Worm (Caenorhabditis elegans) whole organism, early embryonic: Measurements from ENCODE around the gene wrt-1.

Experiments used
- B0310.2 ChIP-seq: sonication (generic microtip); optimal IDR thresholded peaks from 2 replicates; lab custom pipeline; 2016; ENCODE audit warnings: mild to moderate bottlenecking, missing genetic modification characterization, missing compliant biosample characterization
- F13C5.2 ChIP-seq: sonication (generic microtip); optimal IDR thresholded peaks from 2 replicates; lab custom pipeline; 2017; ENCODE audit warnings: mild to moderate bottlenecking, missing genetic modification characterization, inconsistent platforms, missing compliant biosample characterization
- aly-1 ChIP-seq: sonication (generic microtip); optimal IDR thresholded peaks from 2 replicates; lab custom pipeline; 2016; ENCODE audit warnings: missing genetic modification characterization, missing compliant biosample characterization
- ama-1 ChIP-seq: fragments of 150-350 bp; optimal IDR thresholded peaks from 2 replicates; lab custom pipeline; 2014
- ceh-13 ChIP-seq: fragments of 200-800 bp; sonication (Bioruptor generic); optimal IDR thresholded peaks from 2 replicates; lab custom pipeline; 2018; ENCODE audit warnings: mild to moderate bottlenecking, missing genetic modification characterization, missing compliant biosample characterization
- ceh-36 ChIP-seq: sonication (generic microtip); optimal IDR thresholded peaks from 2 replicates; lab custom pipeline; 2016; ENCODE audit warnings: missing genetic modification characterization, inconsistent platforms, missing compliant biosample characterization
- ets-7 ChIP-seq: sonication (generic microtip); optimal IDR thresholded peaks from 2 replicates; lab custom pipeline; 2016; ENCODE audit warnings: missing genotype, missing genetic modification characterization, missing compliant biosample characterization
- flt-1 ChIP-seq: fragments of 200-800 bp; sonication (Bioruptor generic); IDR thresholded peaks from 2 replicates; pipeline ENCODE4 v1.3.6; 2022; ENCODE audit warnings: missing genetic modification characterization, missing compliant biosample characterization
- hmbx-1 ChIP-seq: sonication (generic microtip); optimal IDR thresholded peaks from 2 replicates; lab custom pipeline; 2016; ENCODE audit warnings: mild to moderate bottlenecking, missing genetic modification characterization, missing compliant biosample characterization
- hmg-4 ChIP-seq: fragments of 200-800 bp; sonication (Bioruptor generic); optimal IDR thresholded peaks from 2 replicates; lab custom pipeline; 2018; ENCODE audit warnings: mild to moderate bottlenecking, missing genetic modification characterization, missing compliant biosample characterization
- hnd-1 ChIP-seq: sonication (generic microtip); optimal IDR thresholded peaks from 2 replicates; lab custom pipeline; 2016; ENCODE audit warnings: missing genetic modification characterization, missing compliant biosample characterization
- pes-1 ChIP-seq: fragments of 200-800 bp; sonication (Bioruptor generic); IDR thresholded peaks from 2 replicates; pipeline ENCODE4 v1.3.6; 2022; ENCODE audit warnings: missing genetic modification reagents, missing genetic modification characterization, missing compliant biosample characterization
- scrt-1 ChIP-seq: fragments of 200-800 bp; sonication (Bioruptor generic); IDR thresholded peaks from 2 replicates; pipeline ENCODE4 v1.3.6; 2022; ENCODE audit warnings: missing genetic modification characterization, missing compliant biosample characterization
- sea-1 ChIP-seq: fragments of 200-800 bp; sonication (Bioruptor generic); conservative IDR thresholded peaks from 2 replicates; pipeline ENCODE4 v1.3.6; 2022; ENCODE audit warnings: missing genetic modification characterization, missing compliant biosample characterization
- tbx-11 ChIP-seq: fragments of 200-800 bp; sonication (Bioruptor generic); IDR thresholded peaks from 2 replicates; pipeline ENCODE4 v1.3.6; 2022; ENCODE audit warnings: missing genetic modification characterization, missing compliant biosample characterization
- tbx-37 ChIP-seq: fragments of 200-800 bp; sonication (Bioruptor generic); conservative IDR thresholded peaks from 2 replicates; pipeline ENCODE4 v1.3.6; 2022; ENCODE audit warnings: missing genetic modification reagents, missing genetic modification characterization, missing compliant biosample characterization
- tra-4 ChIP-seq: sonication (generic microtip); optimal IDR thresholded peaks from 2 replicates; lab custom pipeline; 2017; ENCODE audit warnings: missing genetic modification characterization, missing compliant biosample characterization

Gene wrt-1

DNA sequence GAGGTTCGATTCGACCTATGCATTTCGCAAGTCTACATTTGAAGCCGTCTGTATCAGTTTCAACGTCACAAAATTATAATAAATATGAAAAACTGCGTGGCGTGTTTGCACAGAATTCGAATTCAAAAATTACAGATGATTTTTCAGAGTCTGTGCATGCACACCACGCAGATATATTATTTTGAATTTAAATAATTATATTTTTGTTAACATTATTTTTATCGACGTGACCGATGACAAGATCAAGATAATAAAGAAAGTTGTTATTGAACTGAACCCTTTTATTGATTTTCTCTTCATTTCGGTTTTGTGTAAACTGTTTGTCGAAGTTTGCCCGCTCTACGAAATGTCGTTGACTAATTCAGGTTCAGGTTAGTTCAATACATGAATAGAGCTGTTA lies 25.8 kb upstream of the wrt-1 start, which contains the start of gene C28F5.1:
Gene C28F5.1, plus strand, starts transcription at position 301 of the 400 bp plus-strand sequence.
- TF ChIP-seq aly-1 = no peak
- no peak for TF ChIP-seq ceh-13 (GFP tag; lab: Kevin White, UChicago)
- TF ChIP-seq F13C5.2 (tag; lab: Kevin White, UChicago) = no peak
- TF ChIP-seq ets-7 (tag; lab: Kevin White, UChicago) = no peak
- TF ChIP-seq tbx-11 (GFP tag; lab: Robert Waterston, UW) = no peak
- TF ChIP-seq tra-4 (tag; lab: Kevin White, UChicago) = no peak
- TF ChIP-seq pes-1 (GFP tag; lab: Robert Waterston, UW) = no peak
- TF ChIP-seq ceh-36 (tag; lab: Kevin White, UChicago) = no peak
- no peak for TF ChIP-seq ama-1 (lab: Kevin White, UChicago)
- no peak for TF ChIP-seq hnd-1 (tag; lab: Kevin White, UChicago)
- no peak for TF ChIP-seq flt-1 (GFP tag; lab: Robert Waterston, UW)
- TF ChIP-seq tbx-37 = no peak
- TF ChIP-seq sea-1 (GFP tag; lab: Robert Waterston, UW) = no peak
- TF ChIP-seq scrt-1 (GFP tag; lab: Robert Waterston, UW) = no peak
- TF ChIP-seq hmg-4 (GFP tag; lab: Kevin White, UChicago) = no peak
- no peak for TF ChIP-seq hmbx-1 (tag; lab: Kevin White, UChicago)
- no peak for TF ChIP-seq B0310.2 (tag; lab: Kevin White, UChicago)

DNA sequence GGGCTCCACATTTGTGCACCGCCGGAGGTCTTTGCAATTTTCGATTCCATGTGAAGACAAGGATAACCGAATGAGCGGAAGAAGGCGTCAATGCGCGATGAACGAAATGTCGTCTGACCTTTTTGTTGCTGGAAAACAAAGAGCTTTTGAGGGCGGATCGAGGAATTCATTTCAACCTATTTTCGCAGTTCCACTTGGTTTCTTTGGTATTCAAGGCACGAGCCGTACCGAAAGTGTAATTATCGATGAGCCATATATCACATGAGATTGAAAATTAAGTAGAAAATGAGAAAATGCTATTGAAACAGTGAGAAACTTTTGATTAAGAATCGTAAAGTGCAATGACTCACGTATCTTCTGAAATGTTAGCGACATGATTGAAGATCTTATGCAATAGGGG lies 11.6 kb upstream of the wrt-1 start, which contains the start of gene glb-9:
Gene glb-9, minus strand, starts transcription at position 101 of the 400 bp plus-strand sequence.
- TF ChIP-seq ama-1 (lab: Kevin White, UChicago) (no peak), pes-1 (GFP tag; lab: Robert Waterston, UW) (no peak), tbx-11 (GFP tag; lab: Robert Waterston, UW) (no peak), F13C5.2 (tag; lab: Kevin White, UChicago) (no peak), ceh-36 (tag; lab: Kevin White, UChicago) (no peak), tbx-37 (no peak), B0310.2 (tag; lab: Kevin White, UChicago) (no peak)

DNA sequence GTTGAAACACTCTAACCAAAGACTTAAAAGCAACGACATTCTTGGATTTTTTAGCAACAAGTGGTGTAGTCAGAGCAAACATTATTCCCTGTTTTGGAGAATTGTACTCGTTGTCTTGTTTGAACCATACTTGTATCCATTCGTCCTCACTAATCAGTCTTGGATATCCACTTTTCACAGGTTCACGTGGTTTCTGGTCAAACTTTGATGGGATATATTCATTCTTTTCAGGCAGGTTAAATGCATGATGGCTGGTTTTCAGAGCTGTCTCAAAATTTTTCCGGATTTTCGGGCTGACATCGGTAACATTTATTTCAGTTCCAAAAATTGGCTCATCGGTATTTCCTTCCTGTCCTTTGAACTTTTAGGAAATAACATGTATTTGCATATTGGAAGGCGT lies 9.4 kb upstream of the wrt-1 start:
- TF ChIP-seq hmbx-1 (tag; lab: Kevin White, UChicago) (no peak), pes-1 (GFP tag; lab: Robert Waterston, UW) (no peak), tra-4 (tag; lab: Kevin White, UChicago) (no peak)

DNA sequence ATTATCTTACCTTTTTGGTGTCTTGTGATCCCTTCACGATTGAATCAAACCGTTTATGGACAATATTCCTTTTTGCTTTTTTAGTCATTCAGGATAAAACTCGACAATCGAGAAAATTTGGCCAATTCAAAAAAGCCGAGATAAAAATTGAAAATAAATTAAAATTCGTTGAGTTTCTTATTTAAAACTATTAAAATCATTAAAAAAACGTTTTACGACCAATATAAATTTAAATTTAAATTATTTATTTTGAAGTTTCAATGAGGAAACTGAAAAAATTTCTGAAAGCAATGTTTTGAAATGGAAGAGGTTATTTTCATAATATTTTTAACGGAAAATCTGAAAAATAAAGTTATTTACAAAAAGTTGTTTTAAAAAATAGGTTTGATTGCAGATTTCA lies 7.5 kb upstream of the wrt-1 start, which contains the start of gene ZK1290.15:
Gene ZK1290.15, plus strand, starts transcription at position 301 of the 400 bp plus-strand sequence.
- no peak for TF ChIP-seq flt-1 (GFP tag; lab: Robert Waterston, UW)
- no peak for TF ChIP-seq ama-1 (lab: Kevin White, UChicago)
- no peak for TF ChIP-seq ets-7 (tag; lab: Kevin White, UChicago)
- TF ChIP-seq hmg-4 (GFP tag; lab: Kevin White, UChicago) = no peak
- TF ChIP-seq tra-4 (tag; lab: Kevin White, UChicago) = no peak
- TF ChIP-seq B0310.2 (tag; lab: Kevin White, UChicago) = no peak
- TF ChIP-seq tbx-37 = no peak
- no peak for TF ChIP-seq tbx-11 (GFP tag; lab: Robert Waterston, UW)
- no peak for TF ChIP-seq aly-1
- no peak for TF ChIP-seq ceh-13 (GFP tag; lab: Kevin White, UChicago)

DNA sequence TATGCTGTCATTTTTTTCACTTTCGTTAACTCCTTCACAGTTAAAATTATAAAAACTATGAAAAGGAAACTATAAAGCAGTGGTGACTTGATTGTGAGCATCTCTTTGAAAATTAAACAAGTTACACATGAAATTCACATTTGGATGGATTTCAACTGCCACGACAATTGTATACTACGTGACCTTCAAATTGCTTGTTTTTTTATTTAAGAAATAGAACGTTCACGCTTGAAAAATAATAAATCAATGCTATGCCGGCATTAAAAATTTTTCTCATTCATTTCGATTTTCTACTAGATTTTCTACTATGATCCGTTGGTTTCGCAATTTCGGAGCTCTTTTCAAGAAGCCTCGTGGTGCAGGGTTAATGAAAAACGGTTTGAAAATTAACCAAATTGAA lies 5.3 kb upstream of the wrt-1 start, which contains the start of the genes ZK1290.7 and rnh-1.1:
Gene ZK1290.7, minus strand, starts transcription at position 101 of the 400 bp plus-strand sequence.
Gene rnh-1.1, plus strand, starts transcription at position 281 of the 400 bp plus-strand sequence.
- TF ChIP-seq ceh-36 (tag; lab: Kevin White, UChicago) (no peak), tbx-37 (no peak), tra-4 (tag; lab: Kevin White, UChicago) (no peak), sea-1 (GFP tag; lab: Robert Waterston, UW) (no peak), tbx-11 (GFP tag; lab: Robert Waterston, UW) (no peak), flt-1 (GFP tag; lab: Robert Waterston, UW) (no peak), ama-1 (lab: Kevin White, UChicago) (no peak), ceh-13 (GFP tag; lab: Kevin White, UChicago) (no peak), B0310.2 (tag; lab: Kevin White, UChicago) (no peak), hmg-4 (GFP tag; lab: Kevin White, UChicago) (no peak), F13C5.2 (tag; lab: Kevin White, UChicago) (no peak), ets-7 (tag; lab: Kevin White, UChicago) (no peak), aly-1 (no peak), hnd-1 (tag; lab: Kevin White, UChicago) (no peak), scrt-1 (GFP tag; lab: Robert Waterston, UW) (no peak), pes-1 (GFP tag; lab: Robert Waterston, UW) (no peak), hmbx-1 (tag; lab: Kevin White, UChicago) (no peak)

DNA sequence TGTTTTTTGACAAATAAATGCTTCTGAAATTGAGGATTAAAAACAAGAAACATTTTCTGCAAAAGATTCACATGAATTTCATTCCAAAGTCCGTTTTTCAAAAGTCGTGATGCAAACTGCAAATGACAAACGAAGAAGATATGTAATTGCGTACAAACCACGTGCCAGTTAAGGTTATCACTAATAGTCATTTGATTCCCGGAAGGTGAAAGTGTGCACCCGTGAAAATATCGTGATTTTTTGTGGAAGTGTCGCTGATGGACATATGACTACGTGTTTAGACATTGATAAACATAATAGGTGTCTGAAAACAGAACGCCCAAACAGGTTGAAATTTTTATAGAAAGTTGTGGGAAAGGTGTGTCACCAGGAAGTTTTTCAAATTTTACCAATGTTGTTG lies 2.6 kb upstream of the wrt-1 start:
- TF ChIP-seq ceh-13 (GFP tag; lab: Kevin White, UChicago) (no peak), B0310.2 (tag; lab: Kevin White, UChicago) (no peak), ets-7 (tag; lab: Kevin White, UChicago) (no peak), tbx-37 (no peak), tra-4 (tag; lab: Kevin White, UChicago) (no peak), sea-1 (GFP tag; lab: Robert Waterston, UW) (no peak), F13C5.2 (tag; lab: Kevin White, UChicago) (no peak), aly-1 (no peak), flt-1 (GFP tag; lab: Robert Waterston, UW) (no peak)

DNA sequence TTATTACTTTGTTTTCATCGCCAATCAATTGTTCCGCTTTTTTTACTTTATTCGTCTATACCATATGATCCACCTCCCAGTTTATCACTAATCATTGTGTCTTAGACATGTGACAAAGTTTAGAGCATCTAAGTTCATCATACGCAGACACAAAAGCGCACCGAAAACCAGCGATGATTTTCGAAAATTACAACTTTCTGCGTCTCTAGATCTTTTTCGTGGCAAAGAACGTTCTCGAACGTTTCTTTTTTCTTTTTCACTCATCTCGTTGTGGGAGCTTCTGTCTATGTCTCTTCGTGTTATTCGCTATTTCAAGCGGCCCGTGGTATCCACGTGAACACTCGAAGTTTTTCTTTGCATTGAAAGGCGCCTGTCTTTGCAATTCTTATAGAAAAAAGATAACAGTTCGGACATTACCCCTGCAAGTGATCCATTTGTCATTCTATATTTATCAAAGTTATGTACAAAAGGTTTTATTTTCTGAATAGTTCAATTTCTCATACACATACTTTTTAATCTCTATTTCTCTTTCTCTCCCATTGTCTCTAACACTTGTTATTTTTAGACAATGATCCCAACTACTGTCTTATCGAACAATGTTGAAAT lies 1.6 kb upstream of the wrt-1 start, which contains the start of gene ZK1290.5:
Gene ZK1290.5, plus strand, starts transcription at position 566 of the 606 bp plus-strand sequence.
- TF ChIP-seq sea-1 (GFP tag; lab: Robert Waterston, UW) (no peak), ets-7 (tag; lab: Kevin White, UChicago) (no peak), flt-1 (GFP tag; lab: Robert Waterston, UW) (no peak), hmg-4 (GFP tag; lab: Kevin White, UChicago) (no peak), tbx-11 (GFP tag; lab: Robert Waterston, UW) (no peak), tra-4 (tag; lab: Kevin White, UChicago) (no peak), B0310.2 (tag; lab: Kevin White, UChicago) (no peak), pes-1 (GFP tag; lab: Robert Waterston, UW) (no peak)
